Worm (Caenorhabditis elegans) whole organism, mixed stage, embryonic: ENCODE results near the gene srh-147.
"Not testable (repeated sequence)": the region's sequence is repeated elsewhere in the genome, so short reads cannot be mapped to it uniquely, and the experiment has no call there.

Source experiments
- ceh-39 ChIP-seq: fragments of 150-350 bp; optimal IDR thresholded peaks from 2 replicates; lab custom pipeline; 2014; ENCODE audit warnings: missing biosample characterization, missing genetic modification characterization
- drap-1 ChIP-seq: fragments of 200-800 bp; sonication (Bioruptor generic); optimal IDR thresholded peaks from 3 replicates; lab custom pipeline; 2018; ENCODE audit warnings: mild to moderate bottlenecking, missing genetic modification characterization, missing compliant biosample characterization
- ham-2 ChIP-seq: fragments of 200-800 bp; sonication (Bioruptor generic); optimal IDR thresholded peaks from 2 replicates; lab custom pipeline; 2018; ENCODE audit warnings: mild to moderate bottlenecking, missing genetic modification characterization, missing compliant biosample characterization
- lin-13 ChIP-seq: fragments of 150-350 bp; optimal IDR thresholded peaks from 2 replicates; lab custom pipeline; 2014; ENCODE audit warnings: missing biosample characterization, missing genetic modification characterization
- mab-5 ChIP-seq: fragments of 150-350 bp; optimal IDR thresholded peaks from 2 replicates; lab custom pipeline; 2014; ENCODE audit warnings: missing biosample characterization, missing genetic modification characterization
- mep-1 ChIP-seq: fragments of 150-350 bp; optimal IDR thresholded peaks from 2 replicates; lab custom pipeline; 2017; ENCODE audit warnings: missing biosample characterization, missing genetic modification reagents, missing genetic modification characterization, inconsistent platforms
- mls-2 ChIP-seq: sonication (generic microtip); optimal IDR thresholded peaks from 2 replicates; lab custom pipeline; 2016; ENCODE audit warnings: mild to moderate bottlenecking, missing genetic modification characterization, moderate library complexity, missing compliant biosample characterization
- nhr-2 ChIP-seq: fragments of 150-350 bp; optimal IDR thresholded peaks from 2 replicates; lab custom pipeline; 2014; ENCODE audit warnings: missing biosample characterization, missing genetic modification characterization
- nhr-237 ChIP-seq: fragments of 150-350 bp; optimal IDR thresholded peaks from 2 replicates; lab custom pipeline; 2014; ENCODE audit warnings: missing biosample characterization, missing genetic modification characterization
- sem-2 ChIP-seq: fragments of 200-800 bp; sonication (Bioruptor generic); optimal IDR thresholded peaks from 2 replicates; lab custom pipeline; 2018; ENCODE audit warnings: mild to moderate bottlenecking, missing genetic modification characterization, missing compliant biosample characterization
- tbx-8 ChIP-seq: fragments of 200-800 bp; sonication (Bioruptor generic); optimal IDR thresholded peaks from 2 replicates; lab custom pipeline; 2018; ENCODE audit warnings: mild to moderate bottlenecking, missing genetic modification characterization, moderate library complexity, missing compliant biosample characterization
- ztf-11 ChIP-seq: fragments of 150-350 bp; optimal IDR thresholded peaks from 2 replicates; lab custom pipeline; 2014; ENCODE audit warnings: missing biosample characterization, missing genetic modification characterization

srh-147 gene

ce11 chrV:15807420-15807819, 42.7 kb downstream of the srh-147 start, which contains the start of gene srsx-38:
srsx-38 (minus strand) TSS chrV:15807520.
- TF ChIP-seq tbx-8 (GFP tag; lab: Kevin White, UChicago); ceh-39 (tag; lab: Kevin White, UChicago); mls-2 (tag; lab: Kevin White, UChicago): not testable (repeated sequence)

ce11 chrV:15803748-15804147, 46.4 kb downstream of the srh-147 start, which contains the start of gene T26E4.18:
T26E4.18 (minus strand) TSS chrV:15803848.
- TF ChIP-seq ham-2 (GFP tag; lab: Kevin White, UChicago); sem-2; ztf-11 (tag; lab: Kevin White, UChicago): not testable (repeated sequence)
- TF ChIP-seq, all 35 proteins: peak for 0; not testable (repeated sequence) for 35

DNA sequence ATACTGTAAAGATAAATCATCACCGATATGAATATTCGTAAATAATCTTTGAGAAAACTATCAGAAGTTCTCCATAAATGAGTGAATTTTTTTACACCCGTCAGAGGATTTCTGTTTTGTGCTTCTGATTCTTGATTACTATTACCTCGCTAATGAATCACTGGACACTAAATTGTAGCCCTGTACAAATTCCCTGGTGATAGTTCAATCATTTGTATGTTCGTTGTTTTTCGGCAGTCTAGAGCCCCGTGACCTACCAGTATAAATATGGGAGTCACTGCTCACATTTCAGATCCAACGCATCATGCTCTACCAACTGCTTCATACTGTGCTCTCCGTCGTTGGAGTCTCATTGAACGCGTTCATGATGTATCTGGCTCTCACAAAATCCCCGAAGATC, 47.0 kb downstream of the srh-147 start, which contains the start of gene srd-27:
Gene srd-27 (plus strand): TSS at position 301 of the 400 bp plus-strand sequence.
- not testable (repeated sequence) for TF ChIP-seq mls-2 (tag; lab: Kevin White, UChicago); drap-1 (GFP tag; lab: Kevin White, UChicago); nhr-237 (tag; lab: Kevin White, UChicago)
- TF ChIP-seq, all 35 proteins: peak for 0; not testable (repeated sequence) for 35

ce11 chrV:15802623-15803022, 47.5 kb downstream of the srh-147 start, which contains the start of gene T26E4.9:
T26E4.9 (minus strand) TSS chrV:15802723.
- not testable (repeated sequence) for TF ChIP-seq lin-13; sem-2; nhr-2 (tag; lab: Kevin White, UChicago)
- TF ChIP-seq, all 35 proteins: peak for 0; not testable (repeated sequence) for 35

- TF ChIP-seq mab-5 (no peak), tbx-8 (GFP tag; lab: Kevin White, UChicago) (no peak), nhr-2 (tag; lab: Kevin White, UChicago) (no peak), mep-1 (tag; lab: Kevin White, UChicago) (no peak)
Measured at ce11 chrV:15798108-15798507, 52.0 kb downstream of the srh-147 start, which contains the start of gene T26E4.10. T26E4.10 (minus strand) TSS chrV:15798208.
